Fruit fly (Drosophila melanogaster): ENCODE results near the gene CG14292.
A peak's percentile ranks its signal among the peaks of the same experiment; 100 is the strongest.

Gene CG14292

DNA sequence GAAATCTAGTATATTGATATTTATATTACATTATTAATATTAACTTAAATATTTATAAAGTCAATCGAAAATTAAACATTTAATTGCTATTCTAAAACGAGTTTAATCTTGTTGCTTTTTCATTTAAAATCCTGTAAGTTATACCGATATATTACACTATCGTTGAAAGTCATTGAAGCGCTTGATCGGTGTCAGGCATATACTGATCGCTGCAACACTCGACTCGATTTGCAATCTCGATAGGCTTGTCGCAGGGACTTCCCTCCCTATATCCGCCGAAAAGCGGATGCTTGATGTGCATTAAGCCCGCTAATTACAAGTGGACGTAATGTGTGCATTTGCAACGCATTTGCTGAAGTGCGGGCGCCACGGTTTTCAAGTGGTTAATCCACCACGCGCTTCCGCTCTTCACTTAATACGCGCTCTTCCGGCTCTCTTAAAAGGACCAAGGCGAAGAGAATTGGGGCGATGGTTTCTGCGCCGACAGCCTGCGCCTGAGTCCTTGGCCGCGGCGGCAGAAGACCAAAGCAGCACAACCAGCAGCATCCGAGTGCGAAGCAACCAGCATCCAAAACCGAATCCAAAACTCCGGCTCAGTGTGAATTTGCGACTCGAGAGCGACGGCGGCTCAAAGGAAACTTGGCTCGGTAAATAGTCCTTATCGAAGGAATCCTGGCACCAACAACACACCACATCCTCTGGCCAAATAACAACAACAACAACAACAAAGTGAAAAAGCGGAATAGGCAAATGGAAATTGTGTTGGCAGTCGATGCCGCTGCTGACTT lies 23.7 kb upstream of the CG14292 start, which contains the start of gene CG42613 (continued):
- TF ChIP-seq CG3847 (GFP tag; IDR thresholded peaks at IDR 0.05) (peak; percentile 34), Ets65A (GFP tag) (peak; percentile 92), CG16779 (GFP tag; IDR thresholded peaks at IDR 0.05) (no peak), CG13123 (GFP tag; optimal IDR thresholded peaks at IDR 0.05) (no peak), pita (GFP tag; optimal IDR thresholded peaks at IDR 0.05) (no peak), Scr (GFP tag; IDR thresholded peaks at IDR 0.05; ENCODE audit: partially characterized antibody) (peak; percentile 57), mirr (GFP tag; optimal IDR thresholded peaks at IDR 0.05) (peak; percentile 76), dpn (GFP tag; optimal IDR thresholded peaks at IDR 0.05) (peak in 1 of 2 experiments; percentile 72), Hmr (GFP tag; optimal IDR thresholded peaks at IDR 0.05) (peak; percentile 71), CG6689 (GFP tag; IDR thresholded peaks at IDR 0.05) (peak; percentile 34), tna (GFP tag; IDR thresholded peaks at IDR 0.05; ENCODE audit: partially characterized antibody) (no peak), ken (GFP tag; IDR thresholded peaks at IDR 0.05) (peak; percentile 68; the same call in 2 of the 3 replicates), CG12299 (tag; optimal IDR thresholded peaks at IDR 0.05) (no peak), CG4282 (GFP tag; optimal IDR thresholded peaks at IDR 0.05) (peak; percentile 37), CG14014 (GFP tag; IDR thresholded peaks at IDR 0.05) (peak; percentile 26; the same call in 1 of the 2 replicates), CG18619 (GFP tag; optimal IDR thresholded peaks at IDR 0.05) (peak; percentile 64), Hey (tag; optimal IDR thresholded peaks at IDR 0.05) (no peak), pzg (GFP tag; optimal IDR thresholded peaks at IDR 0.05) (peak; percentile 15), CG43689 (GFP tag; IDR thresholded peaks at IDR 0.05) (no peak), CG1233 (GFP tag; optimal IDR thresholded peaks at IDR 0.05) (peak; percentile 87), Xbp1 (GFP tag; optimal IDR thresholded peaks at IDR 0.05) (peak; percentile 57), bcd (GFP tag; optimal IDR thresholded peaks at IDR 0.05) (peak; percentile 86), btn (GFP tag; optimal IDR thresholded peaks at IDR 0.05) (no peak), CG4854 (GFP tag; optimal IDR thresholded peaks at IDR 0.05) (no peak), CG10209 (GFP tag; optimal IDR thresholded peaks at IDR 0.05) (peak; percentile 72), CG30403 (GFP tag; optimal IDR thresholded peaks at IDR 0.05) (peak; percentile 44), ase (GFP tag; IDR thresholded peaks at IDR 0.05) (peak; percentile 71), klu (GFP tag; IDR thresholded peaks at IDR 0.05) (peak; percentile 28; the same call in 1 of the 2 replicates), p53 (GFP tag; optimal IDR thresholded peaks at IDR 0.05) (peak; percentile 50), CG3407 (GFP tag; optimal IDR thresholded peaks at IDR 0.05) (peak; percentile 79), jigr1 (GFP tag; IDR thresholded peaks at IDR 0.05) (no peak), CG4360 (GFP tag; IDR thresholded peaks at IDR 0.05) (peak; percentile 42; the same call in 1 of the 2 replicates), Dad (GFP tag; optimal IDR thresholded peaks at IDR 0.05) (peak; percentile 72), D19B (GFP tag; optimal IDR thresholded peaks at IDR 0.05) (peak; percentile 45), CG18476 (GFP tag; optimal IDR thresholded peaks at IDR 0.05) (no peak), Lpt (GFP tag; optimal IDR thresholded peaks at IDR 0.05) (no peak), CG8089 (GFP tag; optimal IDR thresholded peaks at IDR 0.05) (peak; percentile 78), kay (GFP tag; optimal IDR thresholded peaks at IDR 0.05) (no peak), CG30431 (GFP tag; optimal IDR thresholded peaks at IDR 0.05) (peak; percentile 52), amos (GFP tag; IDR thresholded peaks at IDR 0.05; ENCODE audit: partially characterized antibody) (peak; percentile 63), CG9727 (GFP tag; optimal IDR thresholded peaks at IDR 0.05) (peak; percentile 78), HmgD (GFP tag; optimal IDR thresholded peaks at IDR 0.05) (peak; percentile 52), al (GFP tag; IDR thresholded peaks at IDR 0.05) (0 out of 2 replicates have a peak, but pooled peaks have one; percentile 9), Atf6 (GFP tag; IDR thresholded peaks at IDR 0.05) (no peak), stc (GFP tag; IDR thresholded peaks at IDR 0.05) (0 out of 2 replicates have a peak, but pooled peaks have one; percentile 38), nau (GFP tag; optimal IDR thresholded peaks at IDR 0.05) (peak; percentile 66), CG9817 (tag; optimal IDR thresholded peaks at IDR 0.05) (peak; percentile 62), HLHmδ (GFP tag; optimal IDR thresholded peaks at IDR 0.05) (peak; percentile 96), peb (GFP tag; IDR thresholded peaks at IDR 0.05) (peak; percentile 42; the same call in 1 of the 2 replicates)
